Fruit fly (Drosophila melanogaster) Kc167 (cell line): Measurements from ENCODE around the gene CG43737.

Experiments
- Myc ChIP-seq: fragments of >200 bp; optimal IDR thresholded peaks from 2 replicates; lab custom pipeline; 2017; ENCODE audit warnings: missing external identifiers
- Sin3A ChIP-seq: fragments of >200 bp; optimal IDR thresholded peaks from 2 replicates; lab custom pipeline; 2018; ENCODE audit warnings: missing external identifiers
- h ChIP-seq: fragments of >200 bp; optimal IDR thresholded peaks from 3 replicates; lab custom pipeline; 2018; ENCODE audit warnings: missing external identifiers
- psq ChIP-seq: fragments of >200 bp; optimal IDR thresholded peaks from 2 replicates; lab custom pipeline; 2017; ENCODE audit warnings: missing external identifiers
- ttk ChIP-seq: sonication (Bioruptor generic); optimal IDR thresholded peaks from 2 replicates; lab custom pipeline; 2017; ENCODE audit warnings: missing external identifiers

- TF ChIP-seq psq = no peak
- TF ChIP-seq Myc (lab: Kevin White, UChicago) = no peak
- no peak for TF ChIP-seq ttk (lab: Kevin White, UChicago)
- TF ChIP-seq Sin3A (lab: Kevin White, UChicago) = no peak
- no peak for TF ChIP-seq h
Measured at dm6 chrX:15235252-15235651, 60.0 kb downstream of the CG43737 start.
